Fruit fly (Drosophila melanogaster) whole organism, embryonic: Measurements from ENCODE around the gene CG7094.

ENCODE experiments used
- Atf6 ChIP-seq: fragments of 200-800 bp; sonication (Bioruptor generic); IDR thresholded peaks from 2 replicates; pipeline ENCODE4 v1.3.6; 2022; ENCODE audit warnings: missing biosample characterization, missing genetic modification characterization
- Blimp-1 ChIP-seq: fragments of 200-800 bp; sonication (Bioruptor generic); optimal IDR thresholded peaks from 3 replicates; lab custom pipeline; 2018; ENCODE audit warnings: missing biosample characterization, missing genetic modification characterization, mild to moderate bottlenecking, moderate library complexity, missing genetic modification reagents
- Bteb2 ChIP-seq: fragments of 200-800 bp; sonication (Bioruptor generic); optimal IDR thresholded peaks from 2 replicates; lab custom pipeline; 2016; ENCODE audit warnings: missing biosample characterization, missing genetic modification characterization
- CG1024 ChIP-seq: fragments of 200-800 bp; sonication (Bioruptor generic); IDR thresholded peaks from 2 replicates; pipeline ENCODE4 v1.3.6; 2022; ENCODE audit warnings: missing biosample characterization, missing genetic modification characterization
- CG10321 ChIP-seq: fragments of 200-800 bp; sonication (Bioruptor generic); IDR thresholded peaks from 2 replicates; pipeline ENCODE4 v1.3.6; 2022; ENCODE audit warnings: missing biosample characterization, missing genetic modification characterization
- CG10979 ChIP-seq: fragments of 200-800 bp; sonication (Bioruptor generic); optimal IDR thresholded peaks from 2 replicates; lab custom pipeline; 2018; ENCODE audit warnings: missing biosample characterization, mild to moderate bottlenecking, missing genetic modification characterization, moderate library complexity
- CG11085 ChIP-seq: fragments of 200-800 bp; sonication (Bioruptor generic); IDR thresholded peaks from 2 replicates; pipeline ENCODE4 v1.3.6; 2022; ENCODE audit warnings: missing biosample characterization, missing genetic modification characterization
- CG12744 ChIP-seq: fragments of 200-800 bp; sonication (Bioruptor generic); optimal IDR thresholded peaks from 2 replicates; lab custom pipeline; 2016; ENCODE audit warnings: missing biosample characterization, missing genetic modification characterization
- CG12942 ChIP-seq: fragments of 200-800 bp; sonication (Bioruptor generic); optimal IDR thresholded peaks from 3 replicates; lab custom pipeline; 2016; ENCODE audit warnings: missing biosample characterization, missing genetic modification characterization
- CG1529 ChIP-seq: fragments of 200-800 bp; sonication (Bioruptor generic); optimal IDR thresholded peaks from 3 replicates; lab custom pipeline; 2018; ENCODE audit warnings: missing biosample characterization, missing genetic modification characterization
- CG1603 ChIP-seq: fragments of 200-800 bp; sonication (Bioruptor generic); optimal IDR thresholded peaks from 2 replicates; lab custom pipeline; 2019; ENCODE audit warnings: missing biosample characterization, mild to moderate bottlenecking, missing genetic modification characterization, moderate library complexity
- CG16779 ChIP-seq: fragments of 200-800 bp; sonication (Bioruptor generic); IDR thresholded peaks from 2 replicates; pipeline ENCODE4 v1.3.6; 2022; ENCODE audit warnings: missing biosample characterization, missing genetic modification characterization
- CG16863 ChIP-seq: fragments of 200-800 bp; sonication (Bioruptor generic); optimal IDR thresholded peaks from 3 replicates; lab custom pipeline; 2016; ENCODE audit warnings: missing biosample characterization, missing genetic modification characterization
- CG2712 ChIP-seq: fragments of 200-800 bp; optimal IDR thresholded peaks from 3 replicates; lab custom pipeline; 2019; ENCODE audit warnings: missing biosample characterization, mild to moderate bottlenecking, missing genetic modification characterization, moderate library complexity
- CG31388 ChIP-seq: fragments of 200-800 bp; sonication (Bioruptor generic); optimal IDR thresholded peaks from 2 replicates; lab custom pipeline; 2016; ENCODE audit warnings: missing biosample characterization, missing genetic modification characterization
- CG31441 ChIP-seq: fragments of 200-800 bp; sonication (Bioruptor generic); IDR thresholded peaks from 2 replicates; pipeline ENCODE4 v1.3.6; 2022; ENCODE audit warnings: missing biosample characterization, missing genetic modification characterization
- CG32772 ChIP-seq: fragments of 200-800 bp; sonication (Bioruptor generic); IDR thresholded peaks from 2 replicates; pipeline ENCODE4 v1.3.6; 2022; ENCODE audit warnings: missing biosample characterization, missing genetic modification characterization
- CG3281 ChIP-seq: fragments of 200-800 bp; sonication (Bioruptor generic); optimal IDR thresholded peaks from 3 replicates; lab custom pipeline; 2017; ENCODE audit warnings: missing biosample characterization, mild to moderate bottlenecking, missing genetic modification characterization
- CG3407 ChIP-seq: fragments of 200-800 bp; sonication (Bioruptor generic); optimal IDR thresholded peaks from 2 replicates; lab custom pipeline; 2018; ENCODE audit warnings: missing biosample characterization, mild to moderate bottlenecking, missing genetic modification characterization
- CG3995 ChIP-seq: fragments of 200-800 bp; sonication (Bioruptor generic); optimal IDR thresholded peaks from 3 replicates; lab custom pipeline; 2016; ENCODE audit warnings: missing biosample characterization, missing genetic modification characterization
- CG6689 ChIP-seq: fragments of 200-800 bp; sonication (Bioruptor generic); IDR thresholded peaks from 2 replicates; pipeline ENCODE4 v1.3.6; 2022; ENCODE audit warnings: missing biosample characterization, missing genetic modification characterization
- CG7839 ChIP-seq: fragments of 200-800 bp; sonication (Bioruptor generic); optimal IDR thresholded peaks from 3 replicates; lab custom pipeline; 2018; ENCODE audit warnings: missing biosample characterization, mild to moderate bottlenecking, missing genetic modification characterization, moderate library complexity
- CrebB ChIP-seq: fragments of 200-800 bp; sonication (Bioruptor generic); optimal IDR thresholded peaks from 3 replicates; lab custom pipeline; 2018; ENCODE audit warnings: missing biosample characterization, mild to moderate bottlenecking, missing genetic modification characterization
- Dbx ChIP-seq: fragments of 200-800 bp; sonication (Bioruptor generic); IDR thresholded peaks from 3 replicates; pipeline ENCODE4 v1.3.6; 2022; ENCODE audit warnings: missing biosample characterization, missing genetic modification characterization
- Dip2 ChIP-seq: fragments of 200-800 bp; sonication (Bioruptor generic); IDR thresholded peaks from 2 replicates; pipeline ENCODE4 v1.3.6; 2022; ENCODE audit warnings: missing biosample characterization, missing genetic modification characterization
- ERR ChIP-seq: fragments of 200-800 bp; sonication (Bioruptor generic); optimal IDR thresholded peaks from 2 replicates; lab custom pipeline; 2016; ENCODE audit warnings: missing biosample characterization, missing genetic modification characterization
- Hsf ChIP-seq: fragments of 200-800 bp; sonication (Bioruptor generic); optimal IDR thresholded peaks from 3 replicates; lab custom pipeline; 2016; ENCODE audit warnings: missing biosample characterization, missing genetic modification characterization
- NK7.1 ChIP-seq: fragments of 200-800 bp; sonication (Bioruptor generic); optimal IDR thresholded peaks from 3 replicates; lab custom pipeline; 2016; ENCODE audit warnings: missing biosample characterization, missing genetic modification characterization
- Oli ChIP-seq: fragments of 200-800 bp; sonication (Bioruptor generic); optimal IDR thresholded peaks from 2 replicates; lab custom pipeline; 2018; ENCODE audit warnings: missing biosample characterization, mild to moderate bottlenecking, missing genetic modification characterization, moderate library complexity
- Scr ChIP-seq: fragments of 200-800 bp; sonication (Bioruptor generic); IDR thresholded peaks from 2 replicates; pipeline ENCODE4 v1.3.6; 2022; ENCODE audit warnings: missing biosample characterization, missing genetic modification characterization; ENCODE audit not compliant: partially characterized antibody
- Sox102F ChIP-seq: fragments of 200-800 bp; sonication (Bioruptor generic); optimal IDR thresholded peaks from 2 replicates; lab custom pipeline; 2018; ENCODE audit warnings: missing biosample characterization, mild to moderate bottlenecking, missing genetic modification characterization, moderate library complexity
- Sry-δ ChIP-seq: fragments of 200-800 bp; sonication (Bioruptor generic); optimal IDR thresholded peaks from 2 replicates; lab custom pipeline; 2016; ENCODE audit warnings: missing biosample characterization, missing genetic modification characterization
- Vsx1 ChIP-seq: fragments of 200-800 bp; sonication (Bioruptor generic); optimal IDR thresholded peaks from 2 replicates; lab custom pipeline; 2017; ENCODE audit warnings: missing biosample characterization, mild to moderate bottlenecking, missing genetic modification characterization, missing genetic modification reagents
- btn ChIP-seq: fragments of 200-800 bp; sonication (Bioruptor generic); optimal IDR thresholded peaks from 2 replicates; lab custom pipeline; 2016; ENCODE audit warnings: missing biosample characterization, missing genetic modification characterization
- cas ChIP-seq: fragments of 200-800 bp; sonication (Bioruptor generic); IDR thresholded peaks from 2 replicates; pipeline ENCODE4 v1.3.6; 2022; ENCODE audit warnings: missing biosample characterization, missing genetic modification characterization
- caup ChIP-seq: fragments of 200-800 bp; sonication (Bioruptor generic); optimal IDR thresholded peaks from 3 replicates; lab custom pipeline; 2017; ENCODE audit warnings: missing biosample characterization, mild to moderate bottlenecking, missing genetic modification characterization, moderate library complexity; ENCODE audit not compliant: severe bottlenecking
- cg ChIP-seq: fragments of 200-800 bp; sonication (Bioruptor generic); optimal IDR thresholded peaks from 3 replicates; lab custom pipeline; 2019; ENCODE audit warnings: missing biosample characterization, mild to moderate bottlenecking, missing genetic modification characterization, moderate library complexity
- ci ChIP-seq: fragments of 200-800 bp; sonication (Bioruptor generic); IDR thresholded peaks from 3 replicates; pipeline ENCODE4 v1.3.6; 2022; ENCODE audit warnings: missing biosample characterization, missing genetic modification characterization
- dimm ChIP-seq: fragments of 200-800 bp; sonication (Bioruptor generic); IDR thresholded peaks from 2 replicates; pipeline ENCODE4 v1.3.6; 2022; ENCODE audit warnings: missing biosample characterization, missing genetic modification characterization
- dmrt99B ChIP-seq: fragments of 200-800 bp; sonication (Bioruptor generic); optimal IDR thresholded peaks from 2 replicates; lab custom pipeline; 2018; ENCODE audit warnings: missing biosample characterization, mild to moderate bottlenecking, missing genetic modification characterization, moderate library complexity
- dpn ChIP-seq, 2 experiments: fragments of 200-800 bp; sonication (Bioruptor generic); optimal IDR thresholded peaks; 3 replicates each; lab custom pipeline; 2016; ENCODE audit warnings: missing biosample characterization in 2 of 2, missing genetic modification characterization in 2 of 2
- dysf ChIP-seq: fragments of 200-800 bp; sonication (Bioruptor generic); IDR thresholded peaks from 3 replicates; pipeline ENCODE4 v1.3.6; 2022; ENCODE audit warnings: missing biosample characterization, missing genetic modification characterization
- en ChIP-seq: fragments of 200-800 bp; sonication (Bioruptor generic); optimal IDR thresholded peaks from 2 replicates; lab custom pipeline; 2016; ENCODE audit warnings: missing biosample characterization, missing genetic modification characterization
- gro ChIP-seq: fragments of 200-800 bp; sonication (Bioruptor generic); optimal IDR thresholded peaks from 2 replicates; lab custom pipeline; 2016; ENCODE audit warnings: missing biosample characterization, missing genetic modification characterization
- insv ChIP-seq, 2 experiments: fragments of 200-800 bp; sonication (Bioruptor generic); optimal IDR thresholded peaks; 3 replicates each; lab custom pipeline; 2016 to 2018; ENCODE audit warnings: missing biosample characterization in 2 of 2, missing genetic modification characterization in 2 of 2
- luna ChIP-seq: fragments of 200-800 bp; sonication (Bioruptor generic); optimal IDR thresholded peaks from 2 replicates; lab custom pipeline; 2016; ENCODE audit warnings: missing biosample characterization, missing genetic modification characterization
- mirr ChIP-seq: fragments of 200-800 bp; sonication (Bioruptor generic); optimal IDR thresholded peaks from 3 replicates; lab custom pipeline; 2018; ENCODE audit warnings: missing biosample characterization, mild to moderate bottlenecking, missing genetic modification characterization
- p53 ChIP-seq: fragments of 200-800 bp; sonication (Bioruptor generic); optimal IDR thresholded peaks from 2 replicates; lab custom pipeline; 2016; ENCODE audit warnings: missing biosample characterization, missing genetic modification characterization
- peb ChIP-seq: fragments of 200-800 bp; sonication (Bioruptor generic); IDR thresholded peaks from 2 replicates; pipeline ENCODE4 v1.3.6; 2022; ENCODE audit warnings: missing biosample characterization, missing genetic modification characterization
- salm ChIP-seq: fragments of 200-800 bp; sonication (Bioruptor generic); optimal IDR thresholded peaks from 2 replicates; lab custom pipeline; 2018; ENCODE audit warnings: missing biosample characterization, mild to moderate bottlenecking, missing genetic modification characterization
- so ChIP-seq: fragments of 200-800 bp; sonication (Bioruptor generic); IDR thresholded peaks from 3 replicates; pipeline ENCODE4 v1.3.6; 2022; ENCODE audit warnings: missing biosample characterization, missing genetic modification characterization
- stwl ChIP-seq: fragments of 200-800 bp; sonication (Bioruptor generic); optimal IDR thresholded peaks from 3 replicates; lab custom pipeline; 2018; ENCODE audit warnings: missing biosample characterization, mild to moderate bottlenecking, missing genetic modification characterization, moderate library complexity

CG7094 gene

DNA sequence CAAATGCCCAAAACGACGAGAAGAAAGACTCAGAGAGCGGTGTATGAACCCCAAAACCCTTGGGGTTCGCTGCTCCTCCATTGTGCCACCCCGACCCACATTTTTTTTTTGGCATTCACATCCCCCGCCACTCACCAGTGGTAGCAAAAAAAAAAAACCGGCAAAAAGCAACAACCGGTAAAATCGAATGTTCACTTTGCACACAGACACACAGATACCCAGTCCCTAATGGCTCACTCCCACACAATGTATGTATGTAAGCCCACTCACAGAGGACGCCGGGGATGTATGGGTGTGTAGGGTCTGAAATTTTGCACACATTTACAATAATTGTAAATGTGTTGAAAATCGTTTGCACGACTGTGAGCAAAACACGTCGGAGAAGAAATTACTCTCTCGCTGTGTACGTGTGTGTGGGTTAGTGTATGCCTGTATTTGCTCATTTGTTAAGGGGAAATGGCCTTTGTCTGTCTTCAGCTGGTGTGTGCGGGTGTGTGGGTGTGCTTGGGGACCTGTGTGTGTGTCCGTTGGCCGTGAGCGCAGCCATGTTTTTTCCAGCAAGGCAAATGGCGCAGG is 18.9 kb upstream of the CG7094 start (continued):
- TF ChIP-seq stwl (tag; lab: Kevin White, UChicago) (no peak), Dbx (GFP tag; lab: Robert Waterston, UW) (0 out of 3 replicates have a peak, but pooled peaks have one; percentile 32), p53 (no peak), CG1603 (tag; lab: Kevin White, UChicago) (no peak), ERR (GFP tag; lab: Kevin White, UChicago) (no peak), Oli (no peak), dpn (GFP tag; optimal IDR thresholded peaks at IDR 0.05; lab: Kevin White, UChicago) (no peak), insv (GFP tag; optimal IDR thresholded peaks at IDR 0.05; lab: Kevin White, UChicago) (no peak), CrebB (no peak), CG16863 (GFP tag; lab: Kevin White, UChicago) (no peak), luna (GFP tag; lab: Kevin White, UChicago) (no peak), Dip2 (no peak), CG10321 (GFP tag; lab: Robert Waterston, UW) (no peak), ci (GFP tag; lab: Robert Waterston, UW) (0 out of 3 replicates have a peak, but pooled peaks have one; percentile 8), CG32772 (no peak), salm (no peak), Vsx1 (GFP tag; lab: Kevin White, UChicago) (no peak), CG12942 (GFP tag; lab: Kevin White, UChicago) (no peak), Atf6 (GFP tag; lab: Robert Waterston, UW) (no peak), CG1529 (GFP tag; lab: Kevin White, UChicago) (no peak), CG31388 (no peak), CG31441 (GFP tag; lab: Robert Waterston, UW) (no peak), peb (no peak), Sry-δ (GFP tag; lab: Kevin White, UChicago) (no peak), NK7.1 (GFP tag; lab: Kevin White, UChicago) (no peak), CG16779 (GFP tag; lab: Robert Waterston, UW) (peak; percentile 52; the same call in 1 of the 2 replicates), CG10979 (tag; lab: Kevin White, UChicago) (no peak), CG12744 (GFP tag; lab: Kevin White, UChicago) (no peak), Scr (GFP tag; lab: Robert Waterston, UW) (no peak), mirr (GFP tag; lab: Kevin White, UChicago) (peak; percentile 41), Bteb2 (no peak), CG11085 (GFP tag; lab: Robert Waterston, UW) (no peak), CG3407 (GFP tag; lab: Kevin White, UChicago) (no peak), CG1024 (0 out of 2 replicates have a peak, but pooled peaks have one; percentile 5), cg (GFP tag; lab: Kevin White, UChicago) (peak; percentile 66), Sox102F (no peak)
- TF ChIP-seq, all 482 proteins: peak for 16

DNA sequence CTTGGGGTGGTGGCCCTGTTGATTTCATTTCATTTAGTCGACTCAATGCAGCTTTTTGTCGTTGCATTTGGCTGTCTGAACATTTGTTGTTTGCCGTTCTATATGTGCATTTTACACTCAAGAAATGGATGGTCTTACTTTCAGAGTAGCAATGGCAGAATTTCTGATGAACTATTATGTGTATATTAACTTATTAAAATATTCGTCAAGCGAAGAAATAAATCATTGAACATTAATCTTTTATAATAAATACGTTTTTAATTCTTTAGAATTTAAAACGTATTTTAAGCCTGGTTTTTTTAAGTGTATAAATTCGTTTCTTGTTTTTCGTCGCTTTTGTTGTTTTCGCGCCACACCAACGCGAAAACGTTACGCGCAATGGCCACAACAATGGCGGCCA is 17.5 kb upstream of the CG7094 start:
- no peak for TF ChIP-seq dimm
- TF ChIP-seq CG7839, result peak; percentile 8
- TF ChIP-seq CG2712, result peak; percentile 11
- no peak for TF ChIP-seq CG16779 (GFP tag; lab: Robert Waterston, UW)
- no peak for TF ChIP-seq cas (GFP tag; lab: Robert Waterston, UW)
- TF ChIP-seq CG12942 (GFP tag; lab: Kevin White, UChicago), result no peak
- no peak for TF ChIP-seq so
- TF ChIP-seq dmrt99B (tag; lab: Kevin White, UChicago), result peak; percentile 14
- no peak for TF ChIP-seq gro (GFP tag; lab: Kevin White, UChicago)
- 0 out of 3 replicates have a peak, but pooled peaks have one; percentile 14 for TF ChIP-seq dysf (GFP tag; lab: Robert Waterston, UW)
- peak; percentile 33; the same call in 1 of the 2 replicates for TF ChIP-seq CG6689
- peak; percentile 2 for TF ChIP-seq Blimp-1 (GFP tag; lab: Kevin White, UChicago)
- TF ChIP-seq CG3281 (GFP tag; lab: Kevin White, UChicago), result peak; percentile 3
- TF ChIP-seq caup (GFP tag; lab: Kevin White, UChicago), result no peak
- no peak for TF ChIP-seq btn
- TF ChIP-seq Hsf (GFP tag; lab: Kevin White, UChicago), result no peak
- TF ChIP-seq en (GFP tag; lab: Kevin White, UChicago), result no peak
- no peak for TF ChIP-seq CG3995 (GFP tag; lab: Kevin White, UChicago)
